Fruit fly (Drosophila melanogaster) whole organism, adult: ENCODE data around the gene Tango10.

Source experiments
- CG14711 ChIP-seq: fragments of 200-800 bp; sonication (Bioruptor generic); optimal IDR thresholded peaks from 2 replicates; lab custom pipeline; 2018; ENCODE audit warnings: missing biosample characterization, mild to moderate bottlenecking, missing genetic modification characterization, moderate library complexity
- CG33017 ChIP-seq: fragments of 200-800 bp; sonication (Bioruptor generic); optimal IDR thresholded peaks from 2 replicates; lab custom pipeline; 2018; ENCODE audit warnings: missing biosample characterization, mild to moderate bottlenecking, missing genetic modification characterization, moderate library complexity
- CG7101 ChIP-seq: fragments of 200-800 bp; sonication (Bioruptor generic); optimal IDR thresholded peaks from 2 replicates; lab custom pipeline; 2018; ENCODE audit warnings: missing biosample characterization, mild to moderate bottlenecking, missing genetic modification characterization, moderate library complexity
- Mnt ChIP-seq: fragments of 200-800 bp; sonication (Bioruptor generic); optimal IDR thresholded peaks from 2 replicates; lab custom pipeline; 2016; ENCODE audit warnings: missing biosample characterization, mild to moderate bottlenecking, missing genetic modification characterization
- cnc ChIP-seq, 2 experiments: fragments of >200 bp; optimal IDR thresholded peaks; 2 replicates each; lab custom pipeline; 2017
- kay ChIP-seq: fragments of 200-800 bp; sonication (Bioruptor generic); peaks from one replicate; lab custom pipeline; 2016; ENCODE audit warnings: missing biosample characterization, missing genetic modification characterization, borderline replicate concordance

dm6 chrX:11700765-11701164, 19.3 kb upstream of the Tango10 start:
- TF ChIP-seq CG7101 (tag; lab: Kevin White, UChicago) (no peak), Mnt (GFP tag; lab: Kevin White, UChicago) (no peak), CG14711 (no peak), cnc (optimal IDR thresholded peaks at IDR 0.05; lab: Kevin White, UChicago) (no peak), kay (GFP tag; lab: Kevin White, UChicago) (no peak), CG33017 (tag; lab: Kevin White, UChicago) (no peak)
